Fruit fly (Drosophila melanogaster) whole organism: Measurements from ENCODE around the gene jar.

ENCODE experiments used
- Dll ChIP-seq: fragments of >200 bp; optimal IDR thresholded peaks from 2 replicates; lab custom pipeline; 2017
- usp ChIP-seq: fragments of >200 bp; optimal IDR thresholded peaks from 2 replicates; lab custom pipeline; 2017; ENCODE audit warnings: missing biosample characterization, missing genetic modification characterization, mixed read lengths

- TF ChIP-seq Dll (lab: Kevin White, UChicago) (no peak), usp (GFP tag; lab: Kevin White, UChicago) (no peak)
Measured at dm6 chr3R:24213644-24214043, 57.4 kb downstream of the jar start.
